Worm (Caenorhabditis elegans): ENCODE results near the gene toe-2.

DNA sequence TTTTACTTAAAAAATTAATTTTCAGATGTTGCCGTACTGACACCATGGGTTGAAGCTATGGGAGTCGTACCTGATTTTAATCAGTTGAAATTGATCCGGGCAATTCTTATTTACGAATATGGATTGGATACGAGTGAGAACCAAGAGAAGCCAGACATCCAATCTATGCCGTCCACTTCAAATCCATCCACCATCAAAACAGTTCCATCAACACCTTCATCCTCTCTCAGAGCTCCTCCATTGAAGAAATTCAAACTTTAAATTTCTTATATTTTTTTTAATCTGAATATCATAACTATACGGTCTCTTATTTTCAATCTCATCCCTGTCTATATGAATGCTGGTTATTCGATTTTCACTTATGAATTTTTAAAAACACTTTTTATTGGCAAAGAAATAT, 37.7 kb upstream of the toe-2 start:
- TF ChIP-seq nhr-12 (tag; optimal IDR thresholded peaks at IDR 0.05) (no peak), lin-13 (tag; optimal IDR thresholded peaks at IDR 0.05) (no peak), pha-4 (tag; optimal IDR thresholded peaks at IDR 0.05) (no peak), nhr-237 (tag; optimal IDR thresholded peaks at IDR 0.05) (no peak), snpc-4 (tag; optimal IDR thresholded peaks at IDR 0.05) (no peak), lin-32 (GFP tag; optimal IDR thresholded peaks at IDR 0.05) (no peak), ces-1 (GFP tag; optimal IDR thresholded peaks at IDR 0.05) (no peak), unc-39 (tag; optimal IDR thresholded peaks at IDR 0.05) (no peak)

All from whole organism, mixed stage, embryonic.